Worm (Caenorhabditis elegans) whole organism, L1 larva: ENCODE measurements around the gene K08D8.10.

Experiments
- aly-2 ChIP-seq: fragments of 150-350 bp; optimal IDR thresholded peaks from 2 replicates; lab custom pipeline; 2014; ENCODE audit warnings: missing biosample characterization, missing genetic modification characterization
- ama-1 ChIP-seq: fragments of 150-350 bp; optimal IDR thresholded peaks from 2 replicates; lab custom pipeline; 2014
- blmp-1 ChIP-seq: fragments of 150-350 bp; optimal IDR thresholded peaks from 2 replicates; lab custom pipeline; 2014; ENCODE audit warnings: missing biosample characterization, missing genetic modification characterization
- ceh-63 ChIP-seq: fragments of 200-800 bp; sonication (Bioruptor generic); optimal IDR thresholded peaks from 2 replicates; lab custom pipeline; 2018; ENCODE audit warnings: mild to moderate bottlenecking, missing genetic modification characterization, missing compliant biosample characterization
- ceh-88 ChIP-seq: fragments of 200-800 bp; sonication (Bioruptor generic); IDR thresholded peaks from 2 replicates; pipeline ENCODE4 v1.3.6; 2022; ENCODE audit warnings: missing genetic modification characterization, missing compliant biosample characterization
- ceh-90 ChIP-seq: sonication (generic microtip); optimal IDR thresholded peaks from 2 replicates; lab custom pipeline; 2016; ENCODE audit warnings: missing genetic modification characterization, missing compliant biosample characterization
- dpl-1 ChIP-seq, 3 experiments: fragments of 150-350 bp in 2 of 3; sonication (generic microtip) in 1 of 3; optimal IDR thresholded peaks; 2 replicates each; lab custom pipeline; 2014 to 2017; ENCODE audit warnings: missing biosample characterization in 3 of 3, missing genetic modification characterization in 3 of 3, missing genetic modification reagents in 3 of 3
- dsc-1 ChIP-seq: sonication (generic microtip); optimal IDR thresholded peaks from 2 replicates; lab custom pipeline; 2016; ENCODE audit warnings: mild to moderate bottlenecking, missing genetic modification characterization, missing compliant biosample characterization
- efl-1 ChIP-seq, 4 experiments: fragments of 150-350 bp; optimal IDR thresholded peaks in 3 of 4; peaks in 1 of 4; 1 replicate in 1 of 4; 2 replicates in 3 of 4; lab custom pipeline; 2014; ENCODE audit warnings: missing biosample characterization in 2 of 4, missing genetic modification characterization in 2 of 4, missing genetic modification reagents in 2 of 4
- efl-3 ChIP-seq: fragments of 200-800 bp; sonication (Bioruptor generic); optimal IDR thresholded peaks from 2 replicates; lab custom pipeline; 2018; ENCODE audit warnings: mild to moderate bottlenecking, missing genetic modification characterization, missing compliant biosample characterization
- egl-27 ChIP-seq, 2 experiments: fragments of 150-350 bp in 1 of 2; sonication (generic microtip); optimal IDR thresholded peaks; 3 replicates each; lab custom pipeline; 2017 to 2018; ENCODE audit warnings: missing biosample characterization in 2 of 2, missing genetic modification characterization in 2 of 2, missing genetic modification reagents in 2 of 2
- elt-2 ChIP-seq: sonication (generic microtip); optimal IDR thresholded peaks from 2 replicates; lab custom pipeline; 2016; ENCODE audit warnings: missing genetic modification characterization, mild to moderate bottlenecking, inconsistent platforms, missing compliant biosample characterization, missing genetic modification reagents
- fkh-4 ChIP-seq: sonication (generic microtip); optimal IDR thresholded peaks from 2 replicates; lab custom pipeline; 2016; ENCODE audit warnings: missing compliant biosample characterization, missing genetic modification characterization, borderline replicate concordance
- grh-1 ChIP-seq: fragments of 200-800 bp; sonication (Bioruptor generic); IDR thresholded peaks from 2 replicates; pipeline ENCODE4 v1.3.6; 2022; ENCODE audit warnings: missing genetic modification reagents, missing genetic modification characterization, missing compliant biosample characterization
- jun-1 ChIP-seq: fragments of 150-350 bp; optimal IDR thresholded peaks from 2 replicates; lab custom pipeline; 2014; ENCODE audit warnings: missing biosample characterization, missing genetic modification reagents, missing genetic modification characterization
- lin-13 ChIP-seq: fragments of 150-350 bp; optimal IDR thresholded peaks from 2 replicates; lab custom pipeline; 2014; ENCODE audit warnings: missing biosample characterization, missing genetic modification reagents, missing genetic modification characterization
- lin-14 ChIP-seq: fragments of 200-800 bp; sonication (Bioruptor generic); optimal IDR thresholded peaks from 2 replicates; lab custom pipeline; 2018; ENCODE audit warnings: mild to moderate bottlenecking, missing genetic modification characterization, moderate library complexity, missing compliant biosample characterization
- lin-35 ChIP-seq, 2 experiments: fragments of 150-350 bp; optimal IDR thresholded peaks; 2 replicates each; lab custom pipeline; 2014; ENCODE audit warnings: missing biosample characterization in 2 of 2, missing genetic modification characterization in 2 of 2, missing genetic modification reagents in 2 of 2
- lin-39 ChIP-seq: fragments of 150-350 bp; optimal IDR thresholded peaks from 2 replicates; lab custom pipeline; 2014; ENCODE audit warnings: missing biosample characterization, missing genetic modification reagents, missing genetic modification characterization
- nhr-11 ChIP-seq: fragments of 150-350 bp; optimal IDR thresholded peaks from 2 replicates; lab custom pipeline; 2014; ENCODE audit warnings: missing biosample characterization, missing genetic modification characterization
- nhr-12 ChIP-seq: sonication (generic microtip); optimal IDR thresholded peaks from 2 replicates; lab custom pipeline; 2017; ENCODE audit warnings: missing biosample characterization, missing genetic modification characterization
- nhr-20 ChIP-seq: sonication (generic microtip); optimal IDR thresholded peaks from 2 replicates; lab custom pipeline; 2016; ENCODE audit warnings: mild to moderate bottlenecking, missing genetic modification characterization, missing compliant biosample characterization
- nhr-28 ChIP-seq: fragments of 150-350 bp; optimal IDR thresholded peaks from 2 replicates; lab custom pipeline; 2014; ENCODE audit warnings: missing biosample characterization, missing genetic modification characterization
- pax-3 ChIP-seq: fragments of 200-800 bp; sonication (Bioruptor generic); optimal IDR thresholded peaks from 2 replicates; lab custom pipeline; 2018; ENCODE audit warnings: mild to moderate bottlenecking, missing genetic modification characterization, moderate library complexity, missing compliant biosample characterization
- pqm-1 ChIP-seq: sonication (generic microtip); optimal IDR thresholded peaks from 3 replicates; lab custom pipeline; 2017; ENCODE audit warnings: missing biosample characterization, missing genetic modification characterization
- skn-1 ChIP-seq: fragments of 150-350 bp; optimal IDR thresholded peaks from 2 replicates; lab custom pipeline; 2014; ENCODE audit warnings: missing biosample characterization, missing genetic modification characterization
- snpc-4 ChIP-seq: fragments of 150-350 bp; optimal IDR thresholded peaks from 2 replicates; lab custom pipeline; 2014; ENCODE audit warnings: missing biosample characterization, missing genetic modification characterization
- sptf-1 ChIP-seq: fragments of 150-350 bp; optimal IDR thresholded peaks from 2 replicates; lab custom pipeline; 2014; ENCODE audit warnings: missing biosample characterization, missing genetic modification characterization
- tbx-2 ChIP-seq: sonication (generic microtip); optimal IDR thresholded peaks from 2 replicates; lab custom pipeline; 2016; ENCODE audit warnings: missing genetic modification characterization, missing compliant biosample characterization
- tlp-1 ChIP-seq: fragments of 150-350 bp; optimal IDR thresholded peaks from 2 replicates; lab custom pipeline; 2014; ENCODE audit warnings: missing biosample characterization, missing genetic modification characterization
- vab-15 ChIP-seq: sonication (generic microtip); optimal IDR thresholded peaks from 2 replicates; lab custom pipeline; 2017; ENCODE audit warnings: missing genotype, mild to moderate bottlenecking, missing genetic modification characterization, missing compliant biosample characterization
- xbp-1 ChIP-seq: sonication (generic microtip); optimal IDR thresholded peaks from 2 replicates; lab custom pipeline; 2016; ENCODE audit warnings: missing genetic modification characterization, missing compliant biosample characterization
- ztf-4 ChIP-seq: fragments of 150-350 bp; optimal IDR thresholded peaks from 2 replicates; lab custom pipeline; 2014; ENCODE audit warnings: missing biosample characterization, missing genetic modification characterization

Gene K08D8.10

DNA sequence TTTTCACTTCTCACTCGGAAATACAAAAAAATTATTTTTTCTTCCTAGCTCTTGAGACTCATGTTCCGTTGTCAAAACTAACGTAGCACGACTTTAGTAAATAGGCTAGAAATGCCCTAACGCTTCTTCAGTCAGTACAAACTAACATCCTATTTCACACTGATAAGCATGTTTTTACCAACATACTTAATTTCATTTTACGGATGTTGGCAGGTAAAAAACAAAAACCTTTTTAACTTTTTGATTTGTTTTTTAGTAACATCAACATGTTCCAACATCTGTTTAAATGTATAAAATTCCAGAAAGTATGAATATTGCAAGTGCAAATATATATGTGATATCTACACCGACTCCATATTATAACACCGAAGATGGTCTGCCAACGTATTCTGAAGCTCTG lies at the start of gene K08D8.10:
K08D8.10 (plus strand) TSS at position 301 of the 400 bp plus-strand sequence.
- TF ChIP-seq nhr-12 (tag; lab: Kevin White, UChicago), result no peak
- TF ChIP-seq ceh-63 (GFP tag; lab: Kevin White, UChicago), result no peak
- no peak for TF ChIP-seq lin-14 (GFP tag; lab: Kevin White, UChicago)
- TF ChIP-seq tbx-2 (tag; lab: Kevin White, UChicago), result no peak
- no peak for TF ChIP-seq sptf-1 (tag; lab: Kevin White, UChicago)
- no peak for TF ChIP-seq ceh-90 (tag; lab: Kevin White, UChicago)
- TF ChIP-seq dpl-1 (GFP tag; optimal IDR thresholded peaks at IDR 0.05; lab: Kevin White, UChicago), result no peak
- no peak for TF ChIP-seq ztf-4 (tag; lab: Kevin White, UChicago)
- no peak for TF ChIP-seq pax-3 (tag; lab: Kevin White, UChicago)
- TF ChIP-seq aly-2 (tag; lab: Kevin White, UChicago), result no peak
- no peak for TF ChIP-seq jun-1 (tag; lab: Kevin White, UChicago)
- no peak for TF ChIP-seq snpc-4 (tag; lab: Kevin White, UChicago)
- no peak for TF ChIP-seq ceh-88 (GFP tag; lab: Robert Waterston, UW)
- TF ChIP-seq skn-1 (tag; lab: Kevin White, UChicago), result no peak

DNA sequence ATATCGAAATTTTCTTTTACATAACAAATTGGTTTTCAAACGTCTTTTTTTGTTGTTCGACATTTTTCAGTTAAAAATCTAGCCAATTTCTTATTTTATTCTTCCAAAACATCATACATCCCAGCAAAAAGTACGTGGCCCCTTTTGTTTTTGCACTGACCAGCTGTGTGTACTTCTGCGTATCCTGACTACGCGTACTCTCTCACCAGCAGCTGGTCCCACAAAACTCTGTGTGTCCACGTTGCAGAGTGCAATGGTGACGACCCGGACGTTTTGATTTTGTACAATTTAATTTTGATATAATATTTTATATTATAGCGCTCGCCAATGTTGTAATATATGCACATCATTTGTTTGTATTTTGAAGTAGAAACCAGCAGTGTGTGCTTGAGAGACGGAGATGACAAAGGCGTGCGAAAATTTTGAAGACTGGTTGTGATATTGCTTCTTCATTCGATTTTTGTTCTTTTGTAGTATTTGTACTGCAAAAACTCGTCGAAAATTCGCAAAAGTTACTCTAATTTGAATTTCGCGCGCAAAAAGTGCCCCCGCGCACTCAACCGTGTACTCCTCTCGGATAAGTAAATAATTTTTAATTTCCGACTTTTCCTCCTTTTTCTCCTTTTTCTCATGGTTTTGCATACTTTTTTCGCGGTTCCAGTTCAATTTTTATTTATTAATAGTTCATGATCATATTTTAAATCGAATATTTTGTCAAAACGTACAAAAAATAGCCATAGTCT lies 45.8 kb upstream of the K08D8.10 start:
- TF ChIP-seq tlp-1 (tag; lab: Kevin White, UChicago), result no peak
- TF ChIP-seq nhr-28 (tag; lab: Kevin White, UChicago), result no peak
- peak; percentile 73 to 84 for TF ChIP-seq efl-1 (optimal IDR thresholded peaks at IDR 0.05; lab: Kevin White, UChicago)
- TF ChIP-seq efl-1 (GFP tag; optimal IDR thresholded peaks at IDR 0.05 in 1 of 2; lab: Kevin White, UChicago), result peak; percentile 74 to 97
- peak; percentile 39 to 62 for TF ChIP-seq lin-35 (GFP tag; optimal IDR thresholded peaks at IDR 0.05; lab: Kevin White, UChicago)
- no peak for TF ChIP-seq xbp-1 (tag; lab: Kevin White, UChicago)
- TF ChIP-seq dpl-1 (GFP tag; optimal IDR thresholded peaks at IDR 0.05; lab: Kevin White, UChicago), result peak; percentile 48 to 71 (median 58)
- no peak for TF ChIP-seq egl-27 (tag; optimal IDR thresholded peaks at IDR 0.05; lab: Kevin White, UChicago)

DNA sequence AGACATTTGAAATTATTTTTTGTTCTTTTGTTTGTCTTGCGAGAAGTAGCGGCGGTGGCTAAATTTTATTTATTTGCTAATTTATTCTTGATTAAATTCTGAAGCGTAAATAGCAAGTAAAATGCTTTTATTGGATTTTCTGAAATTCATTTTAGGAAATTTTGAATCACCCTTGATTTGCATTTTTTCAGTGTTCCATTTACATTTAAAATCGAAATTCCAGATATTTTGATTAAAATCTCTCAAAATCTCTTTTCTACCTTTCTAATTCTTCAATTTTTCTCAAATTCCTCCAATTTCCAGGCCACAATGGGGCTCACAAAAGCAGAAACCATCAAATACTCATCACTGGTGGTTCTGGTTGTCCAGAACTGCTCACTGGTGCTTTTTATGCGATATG lies 45.1 kb upstream of the K08D8.10 start, which contains the start of gene nstp-5:
nstp-5 (plus strand) TSS at position 301 of the 400 bp plus-strand sequence.
- no peak for TF ChIP-seq fkh-4 (tag; lab: Kevin White, UChicago)
- no peak for TF ChIP-seq vab-15 (tag; lab: Kevin White, UChicago)
- no peak for TF ChIP-seq efl-3 (GFP tag; lab: Kevin White, UChicago)
- no peak for TF ChIP-seq lin-13 (GFP tag; lab: Kevin White, UChicago)
- TF ChIP-seq ceh-88 (GFP tag; lab: Robert Waterston, UW), result no peak

DNA sequence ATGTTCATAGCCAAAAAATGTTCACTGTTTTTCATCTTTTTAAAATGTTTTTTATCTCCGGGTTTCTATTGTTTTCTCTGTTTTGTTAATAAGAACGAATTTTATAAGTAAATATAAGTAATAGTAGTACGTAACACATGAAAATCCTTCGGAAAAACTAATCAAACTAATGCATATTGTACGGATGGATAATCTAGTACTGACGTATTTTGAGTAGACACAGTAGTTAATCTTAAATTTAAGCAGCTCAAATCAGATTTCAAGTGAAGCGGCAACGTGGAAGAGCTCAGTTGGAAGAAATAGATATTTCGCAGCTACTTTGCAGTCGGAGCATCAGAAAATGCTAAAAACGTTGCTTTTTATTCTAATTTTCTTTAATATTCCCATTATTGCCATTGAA lies 40.6 kb upstream of the K08D8.10 start, which contains the start of gene gcy-18:
gcy-18 (plus strand) TSS at position 301 of the 400 bp plus-strand sequence.
- no peak for TF ChIP-seq grh-1
- TF ChIP-seq dsc-1 (tag; lab: Kevin White, UChicago), result peak; percentile 27

- TF ChIP-seq pqm-1 (tag; lab: Kevin White, UChicago), result peak; percentile 40
- TF ChIP-seq jun-1 (tag; lab: Kevin White, UChicago), result peak; percentile 5
- no peak for TF ChIP-seq egl-27 (tag; optimal IDR thresholded peaks at IDR 0.05; lab: Kevin White, UChicago)
- no peak for TF ChIP-seq efl-1 (optimal IDR thresholded peaks at IDR 0.05; lab: Kevin White, UChicago)
- TF ChIP-seq efl-1 (GFP tag; optimal IDR thresholded peaks at IDR 0.05 in 1 of 2; lab: Kevin White, UChicago), result peak in 1 of 2 experiments; percentile 20
- TF ChIP-seq nhr-20 (tag; lab: Kevin White, UChicago), result peak; percentile 18
- no peak for TF ChIP-seq lin-39 (tag; lab: Kevin White, UChicago)
- TF ChIP-seq ama-1 (lab: Kevin White, UChicago), result no peak
- TF ChIP-seq nhr-11 (tag; lab: Kevin White, UChicago), result no peak
- TF ChIP-seq blmp-1 (tag; lab: Kevin White, UChicago), result no peak
- TF ChIP-seq elt-2 (tag; lab: Kevin White, UChicago), result peak; percentile 97
- peak; percentile 45 for TF ChIP-seq pax-3 (tag; lab: Kevin White, UChicago)
These were observed 34.5 kb upstream of the K08D8.10 start, which contains the start of gene clec-186 for ce11 chrIV:12865884-12866283. TSS of gene clec-186 (plus strand) at chrIV:12866109.
